Fruit fly (Drosophila melanogaster) whole organism, embryonic: Measurements from ENCODE around the gene FASN2.
A peak's percentile ranks its signal among the peaks of the same experiment; 100 is the strongest.

ENCODE experiments used
- CG10431 ChIP-seq: fragments of 200-800 bp; sonication (Bioruptor generic); optimal IDR thresholded peaks from 3 replicates; lab custom pipeline; 2018; ENCODE audit warnings: missing biosample characterization, mild to moderate bottlenecking, missing genetic modification characterization
- CG12236 ChIP-seq: fragments of 200-800 bp; sonication (Bioruptor generic); optimal IDR thresholded peaks from 2 replicates; lab custom pipeline; 2016; ENCODE audit warnings: missing biosample characterization, missing genetic modification characterization
- CG13287 ChIP-seq: fragments of 200-800 bp; sonication (Bioruptor generic); IDR thresholded peaks from 2 replicates; pipeline ENCODE4 v1.3.6; 2022; ENCODE audit warnings: missing biosample characterization, missing genetic modification characterization; ENCODE audit not compliant: partially characterized antibody
- CG15269 ChIP-seq: fragments of 200-800 bp; sonication (Bioruptor generic); optimal IDR thresholded peaks from 2 replicates; lab custom pipeline; 2018; ENCODE audit warnings: missing biosample characterization, mild to moderate bottlenecking, missing genetic modification characterization, moderate library complexity
- CG17385 ChIP-seq: fragments of 200-800 bp; sonication (Bioruptor generic); optimal IDR thresholded peaks from 3 replicates; lab custom pipeline; 2018; ENCODE audit warnings: missing biosample characterization, mild to moderate bottlenecking, missing genetic modification characterization
- CG17802 ChIP-seq: fragments of 200-800 bp; sonication (Bioruptor generic); optimal IDR thresholded peaks from 2 replicates; lab custom pipeline; 2018; ENCODE audit warnings: missing biosample characterization, mild to moderate bottlenecking, missing genetic modification characterization, moderate library complexity
- CG1832 ChIP-seq: fragments of 200-800 bp; sonication (Bioruptor generic); optimal IDR thresholded peaks from 2 replicates; lab custom pipeline; 2017; ENCODE audit warnings: missing biosample characterization, mild to moderate bottlenecking, missing genetic modification characterization, inconsistent platforms
- CG18619 ChIP-seq: fragments of 200-800 bp; sonication (Bioruptor generic); optimal IDR thresholded peaks from 3 replicates; lab custom pipeline; 2017; ENCODE audit warnings: missing biosample characterization, mild to moderate bottlenecking, missing genetic modification characterization
- CG2120 ChIP-seq: fragments of 200-800 bp; sonication (Bioruptor generic); optimal IDR thresholded peaks from 3 replicates; lab custom pipeline; 2016; ENCODE audit warnings: missing biosample characterization, missing genetic modification characterization
- CG2678 ChIP-seq: fragments of 200-800 bp; sonication (Bioruptor generic); optimal IDR thresholded peaks from 3 replicates; lab custom pipeline; 2019; ENCODE audit warnings: missing biosample characterization, mild to moderate bottlenecking, missing genetic modification characterization, moderate library complexity
- CG2889 ChIP-seq: fragments of 200-800 bp; sonication (Bioruptor generic); IDR thresholded peaks from 3 replicates; pipeline ENCODE4 v1.3.6; 2022; ENCODE audit warnings: missing biosample characterization, missing genetic modification characterization
- CG33557 ChIP-seq: fragments of 200-800 bp; sonication (Bioruptor generic); optimal IDR thresholded peaks from 2 replicates; lab custom pipeline; 2019; ENCODE audit warnings: missing biosample characterization, mild to moderate bottlenecking, missing genetic modification characterization, moderate library complexity
- CG3838 ChIP-seq: fragments of 200-800 bp; sonication (Bioruptor generic); optimal IDR thresholded peaks from 3 replicates; lab custom pipeline; 2016; ENCODE audit warnings: missing biosample characterization, missing genetic modification characterization
- CG4282 ChIP-seq: fragments of 200-800 bp; sonication (Bioruptor generic); optimal IDR thresholded peaks from 2 replicates; lab custom pipeline; 2016; ENCODE audit warnings: missing biosample characterization, missing genetic modification characterization
- CG4360 ChIP-seq: fragments of 200-800 bp; sonication (Bioruptor generic); IDR thresholded peaks from 2 replicates; pipeline ENCODE4 v1.3.6; 2022; ENCODE audit warnings: missing biosample characterization, missing genetic modification characterization
- CG6654 ChIP-seq: fragments of 200-800 bp; sonication (Bioruptor generic); optimal IDR thresholded peaks from 2 replicates; lab custom pipeline; 2017; ENCODE audit warnings: missing biosample characterization, mild to moderate bottlenecking, missing genetic modification characterization
- CG7556 ChIP-seq: fragments of 200-800 bp; sonication (Bioruptor generic); optimal IDR thresholded peaks from 2 replicates; lab custom pipeline; 2017; ENCODE audit warnings: missing biosample characterization, mild to moderate bottlenecking, missing genetic modification characterization
- CG7987 ChIP-seq: fragments of 200-800 bp; sonication (Bioruptor generic); optimal IDR thresholded peaks from 2 replicates; lab custom pipeline; 2018; ENCODE audit warnings: missing biosample characterization, mild to moderate bottlenecking, missing genetic modification characterization, moderate library complexity
- CG8924 ChIP-seq: fragments of 200-800 bp; optimal IDR thresholded peaks from 3 replicates; lab custom pipeline; 2019; ENCODE audit warnings: missing biosample characterization, mild to moderate bottlenecking, missing genetic modification characterization, moderate library complexity
- CG9437 ChIP-seq: fragments of 200-800 bp; sonication (Bioruptor generic); optimal IDR thresholded peaks from 2 replicates; lab custom pipeline; 2018; ENCODE audit warnings: missing biosample characterization, mild to moderate bottlenecking, missing genetic modification characterization
- Dad ChIP-seq: fragments of 200-800 bp; sonication (Bioruptor generic); optimal IDR thresholded peaks from 3 replicates; lab custom pipeline; 2016; ENCODE audit warnings: missing biosample characterization, missing genetic modification characterization
- Dfd ChIP-seq, 2 experiments: fragments of >200 bp; optimal IDR thresholded peaks; 2 replicates each; lab custom pipeline; 2017; ENCODE audit warnings: missing biosample characterization in 2 of 2, missing genetic modification characterization in 2 of 2
- Dll ChIP-seq: fragments of 200-800 bp; sonication (Bioruptor generic); IDR thresholded peaks from 4 replicates; pipeline ENCODE4 v1.3.6; 2022; ENCODE audit warnings: missing biosample characterization, missing genetic modification characterization; ENCODE audit not compliant: partially characterized antibody
- Fer2 ChIP-seq: fragments of 200-800 bp; sonication (Bioruptor generic); optimal IDR thresholded peaks from 2 replicates; lab custom pipeline; 2018; ENCODE audit warnings: missing biosample characterization, mild to moderate bottlenecking, missing genetic modification characterization, moderate library complexity
- Hey ChIP-seq: fragments of 200-800 bp; sonication (Bioruptor generic); optimal IDR thresholded peaks from 3 replicates; lab custom pipeline; 2018; ENCODE audit warnings: missing biosample characterization, mild to moderate bottlenecking, missing genetic modification characterization
- HmgZ ChIP-seq: fragments of 200-800 bp; sonication (Bioruptor generic); optimal IDR thresholded peaks from 2 replicates; lab custom pipeline; 2018; ENCODE audit warnings: missing biosample characterization, mild to moderate bottlenecking, missing genetic modification characterization
- Max ChIP-seq: fragments of 200-800 bp; sonication (Bioruptor generic); optimal IDR thresholded peaks from 2 replicates; lab custom pipeline; 2016; ENCODE audit warnings: missing biosample characterization, mild to moderate bottlenecking, missing genetic modification characterization
- Neu2 ChIP-seq: fragments of 200-800 bp; sonication (Bioruptor generic); optimal IDR thresholded peaks from 3 replicates; lab custom pipeline; 2016; ENCODE audit warnings: missing biosample characterization, missing genetic modification characterization, borderline replicate concordance
- Nf-YC ChIP-seq: fragments of 200-800 bp; optimal IDR thresholded peaks from 3 replicates; lab custom pipeline; 2019; ENCODE audit warnings: missing biosample characterization, mild to moderate bottlenecking, missing genetic modification characterization, moderate library complexity
- Sox100B ChIP-seq: fragments of 200-800 bp; sonication (Bioruptor generic); optimal IDR thresholded peaks from 3 replicates; lab custom pipeline; 2018; ENCODE audit warnings: missing biosample characterization, mild to moderate bottlenecking, missing genetic modification characterization
- ara ChIP-seq: fragments of 200-800 bp; sonication (Bioruptor generic); IDR thresholded peaks from 2 replicates; pipeline ENCODE4 v1.3.6; 2022; ENCODE audit warnings: missing biosample characterization, missing genetic modification characterization
- bowl ChIP-seq: fragments of 200-800 bp; sonication (Bioruptor generic); IDR thresholded peaks from 2 replicates; pipeline ENCODE4 v1.3.6; 2022; ENCODE audit warnings: missing biosample characterization, missing genetic modification characterization
- cad ChIP-seq: fragments of >200 bp; optimal IDR thresholded peaks from 2 replicates; lab custom pipeline; 2017; ENCODE audit warnings: missing biosample characterization, missing genetic modification characterization
- cato ChIP-seq: fragments of 200-800 bp; sonication (Bioruptor generic); optimal IDR thresholded peaks from 2 replicates; lab custom pipeline; 2016; ENCODE audit warnings: missing biosample characterization, missing genetic modification characterization, borderline replicate concordance
- da ChIP-seq: fragments of 200-800 bp; sonication (Bioruptor generic); optimal IDR thresholded peaks from 2 replicates; lab custom pipeline; 2016; ENCODE audit warnings: missing biosample characterization, missing genetic modification characterization
- ems ChIP-seq: fragments of 200-800 bp; sonication (Bioruptor generic); optimal IDR thresholded peaks from 3 replicates; lab custom pipeline; 2016; ENCODE audit warnings: missing biosample characterization, missing genetic modification characterization
- gce ChIP-seq: fragments of 200-800 bp; sonication (Bioruptor generic); IDR thresholded peaks from 3 replicates; pipeline ENCODE4 v1.3.6; 2022; ENCODE audit warnings: missing biosample characterization, missing genetic modification characterization
- nerfin-2 ChIP-seq: fragments of 200-800 bp; sonication (Bioruptor generic); IDR thresholded peaks from 2 replicates; pipeline ENCODE4 v1.3.6; 2022; ENCODE audit warnings: missing biosample characterization, missing genetic modification characterization; ENCODE audit not compliant: partially characterized antibody
- nom ChIP-seq: fragments of 200-800 bp; sonication (Bioruptor generic); optimal IDR thresholded peaks from 2 replicates; lab custom pipeline; 2017; ENCODE audit warnings: missing biosample characterization, missing genetic modification characterization, mild to moderate bottlenecking, moderate library complexity, missing genetic modification reagents
- otp ChIP-seq: fragments of 200-800 bp; sonication (Bioruptor generic); IDR thresholded peaks from 3 replicates; pipeline ENCODE4, ENCODE4 v1.3.6; 2022; ENCODE audit warnings: missing biosample characterization, missing genetic modification characterization
- pan ChIP-seq, 4 experiments: fragments of >200 bp in 3 of 4; fragments of 200-800 bp in 1 of 4; sonication (Bioruptor generic) in 1 of 4; optimal IDR thresholded peaks in 3 of 4; IDR thresholded peaks in 1 of 4; 2 replicates each; pipeline versions ENCODE4 v1.3.6 to Lab custom; 2017 to 2022; ENCODE audit warnings: missing biosample characterization in 2 of 4, missing genetic modification characterization in 2 of 4, mixed read lengths in 1 of 4
- pfk ChIP-seq: fragments of 200-800 bp; sonication (Bioruptor generic); optimal IDR thresholded peaks from 2 replicates; lab custom pipeline; 2018; ENCODE audit warnings: missing biosample characterization, mild to moderate bottlenecking, missing genetic modification characterization, moderate library complexity
- pho ChIP-seq: fragments of 200-800 bp; sonication (Bioruptor generic); optimal IDR thresholded peaks from 2 replicates; lab custom pipeline; 2016; ENCODE audit warnings: missing biosample characterization, missing genetic modification characterization
- pita ChIP-seq: fragments of 200-800 bp; sonication (Bioruptor generic); optimal IDR thresholded peaks from 2 replicates; lab custom pipeline; 2017; ENCODE audit warnings: missing biosample characterization, mild to moderate bottlenecking, missing genetic modification characterization
- ranshi ChIP-seq: fragments of 200-800 bp; sonication (Bioruptor generic); IDR thresholded peaks from 2 replicates; pipeline ENCODE4 v1.3.6; 2022; ENCODE audit warnings: missing biosample characterization, missing genetic modification characterization
- shn ChIP-seq: fragments of 200-800 bp; sonication (Bioruptor generic); optimal IDR thresholded peaks from 3 replicates; lab custom pipeline; 2016; ENCODE audit warnings: missing biosample characterization, missing genetic modification characterization
- slou ChIP-seq: fragments of 200-800 bp; sonication (Bioruptor generic); optimal IDR thresholded peaks from 3 replicates; lab custom pipeline; 2016; ENCODE audit warnings: missing biosample characterization, missing genetic modification characterization
- slp2 ChIP-seq: fragments of 200-800 bp; sonication (Bioruptor generic); optimal IDR thresholded peaks from 2 replicates; lab custom pipeline; 2016; ENCODE audit warnings: missing biosample characterization, missing genetic modification characterization
- sna ChIP-seq: fragments of 200-800 bp; sonication (Bioruptor generic); IDR thresholded peaks from 2 replicates; pipeline ENCODE4 v1.3.6; 2022; ENCODE audit warnings: missing biosample characterization, missing genetic modification characterization; ENCODE audit not compliant: partially characterized antibody
- sqz ChIP-seq: fragments of 200-800 bp; sonication (Bioruptor generic); optimal IDR thresholded peaks from 3 replicates; lab custom pipeline; 2018; ENCODE audit warnings: missing biosample characterization, mild to moderate bottlenecking, missing genetic modification characterization

The FASN2 gene

dm6 chr2L:3039774-3040173 lies 4.0 kb upstream of the FASN2 start, which contains the start of the genes cnir and CG17221 (continued):
- TF ChIP-seq sqz (GFP tag; lab: Kevin White, UChicago) (no peak), nom (peak; percentile 22), Neu2 (GFP tag; lab: Kevin White, UChicago) (no peak), ara (GFP tag; lab: Robert Waterston, UW) (0 out of 2 replicates have a peak, but pooled peaks have one; percentile 12), CG12236 (GFP tag; lab: Kevin White, UChicago) (peak; percentile 55), Nf-YC (tag; lab: Kevin White, UChicago) (peak; percentile 54), Hey (no peak), Dll (GFP tag; lab: Robert Waterston, UW) (peak; percentile 72), CG8924 (tag; lab: Kevin White, UChicago) (peak; percentile 61), CG18619 (GFP tag; lab: Kevin White, UChicago) (peak; percentile 35), Max (GFP tag; lab: Kevin White, UChicago) (peak; percentile 77), CG9437 (GFP tag; lab: Kevin White, UChicago) (peak; percentile 73), Sox100B (GFP tag; lab: Kevin White, UChicago) (peak; percentile 44), ems (GFP tag; lab: Kevin White, UChicago) (peak; percentile 67), CG33557 (GFP tag; lab: Kevin White, UChicago) (peak; percentile 18), Dfd (GFP tag; optimal IDR thresholded peaks at IDR 0.05; lab: Kevin White, UChicago) (no peak), Dad (peak; percentile 62), slou (GFP tag; lab: Kevin White, UChicago) (peak; percentile 53), gce (GFP tag; lab: Robert Waterston, UW) (no peak), CG4360 (GFP tag; lab: Robert Waterston, UW) (no peak), HmgZ (tag; lab: Kevin White, UChicago) (peak; percentile 71), cato (GFP tag; lab: Kevin White, UChicago) (peak; percentile 30), CG13287 (GFP tag; lab: Robert Waterston, UW) (peak; percentile 59), CG6654 (GFP tag; lab: Kevin White, UChicago) (no peak), bowl (GFP tag; lab: Robert Waterston, UW) (no peak), nerfin-2 (0 out of 2 replicates have a peak, but pooled peaks have one; percentile 27), CG4282 (GFP tag; lab: Kevin White, UChicago) (no peak), CG7987 (GFP tag; lab: Kevin White, UChicago) (peak; percentile 29), CG3838 (GFP tag; lab: Kevin White, UChicago) (peak; percentile 43), CG17385 (GFP tag; lab: Kevin White, UChicago) (peak; percentile 70), CG15269 (peak; percentile 72), pita (GFP tag; lab: Kevin White, UChicago) (no peak), CG1832 (GFP tag; lab: Kevin White, UChicago) (no peak), otp (GFP tag; lab: Robert Waterston, UW) (peak; percentile 28; the same call in 1 of the 3 replicates), CG10431 (no peak), CG17802 (tag; lab: Kevin White, UChicago) (peak; percentile 26), CG2678 (tag; lab: Kevin White, UChicago) (peak; percentile 71), slp2 (GFP tag; lab: Kevin White, UChicago) (peak; percentile 66), pfk (no peak), CG2889 (GFP tag; lab: Robert Waterston, UW) (no peak), pho (peak; percentile 68), sna (no peak; the same call in 1 of the 2 replicates), CG2120 (peak; percentile 87), ranshi (GFP tag; lab: Robert Waterston, UW) (no peak), CG7556 (GFP tag; lab: Kevin White, UChicago) (peak; percentile 54), Fer2 (peak; percentile 72), da (GFP tag; lab: Kevin White, UChicago) (peak; percentile 6), cad (GFP tag; lab: Kevin White, UChicago) (no peak), shn (GFP tag; lab: Kevin White, UChicago) (peak; percentile 73), pan (optimal IDR thresholded peaks at IDR 0.05; lab: Kevin White, UChicago) (no peak), pan (GFP tag; optimal IDR thresholded peaks at IDR 0.05 in 1 of 2, IDR thresholded peaks at IDR 0.05 in 1 of 2) (no peak)
